Fruit fly (Drosophila melanogaster) ovary, adult (tissue): ENCODE measurements around the gene CG34244.

Source experiments
- CG17801 ChIP-seq: fragments of 200-800 bp; optimal IDR thresholded peaks from 2 replicates; lab custom pipeline; 2019; ENCODE audit warnings: missing biosample characterization, mild to moderate bottlenecking, missing genetic modification characterization, moderate library complexity; ENCODE audit not compliant: partially characterized antibody

The CG34244 gene

dm6 chr3L:14190625-14191475 lies 44.9 kb downstream of the CG34244 start, which contains the start of gene nuf:
Gene nuf, plus strand, starts transcription at chr3L:14190870.
- peak; percentile 86 for TF ChIP-seq CG17801 (GFP tag; lab: Kevin White, UChicago)

dm6 chr3L:14189957-14190624 lies 45.6 kb downstream of the CG34244 start:
- TF ChIP-seq CG17801 (GFP tag; lab: Kevin White, UChicago) = no peak

- TF ChIP-seq CG17801 (GFP tag; lab: Kevin White, UChicago) = no peak
These were observed 46.3 kb downstream of the CG34244 start, which contains the start of gene nan for dm6 chr3L:14189431-14189830. Gene nan, minus strand, starts transcription at chr3L:14189648.
